Fruit fly (Drosophila melanogaster) whole organism, embryonic: ENCODE measurements around the gene CG14655.
A peak's percentile ranks its signal among the peaks of the same experiment; 100 is the strongest.

Experiments used
- Asciz ChIP-seq: fragments of 200-800 bp; sonication (Bioruptor generic); optimal IDR thresholded peaks from 2 replicates; lab custom pipeline; 2017; ENCODE audit warnings: missing biosample characterization, mild to moderate bottlenecking, missing genetic modification characterization, missing genetic modification reagents
- B-H2 ChIP-seq: fragments of 200-800 bp; sonication (Bioruptor generic); optimal IDR thresholded peaks from 2 replicates; lab custom pipeline; 2018; ENCODE audit warnings: missing biosample characterization, mild to moderate bottlenecking, missing genetic modification characterization
- Bgb ChIP-seq: fragments of 200-800 bp; sonication (Bioruptor generic); IDR thresholded peaks from 2 replicates; pipeline ENCODE4 v1.3.6; 2022; ENCODE audit warnings: missing biosample characterization, missing genetic modification characterization; ENCODE audit not compliant: partially characterized antibody
- CG10147 ChIP-seq: fragments of 200-800 bp; sonication (Bioruptor generic); optimal IDR thresholded peaks from 2 replicates; lab custom pipeline; 2019; ENCODE audit warnings: missing biosample characterization, mild to moderate bottlenecking, missing genetic modification characterization, moderate library complexity
- CG10543 ChIP-seq: fragments of 200-800 bp; sonication (Bioruptor generic); optimal IDR thresholded peaks from 3 replicates; lab custom pipeline; 2017; ENCODE audit warnings: missing biosample characterization, mild to moderate bottlenecking, missing genetic modification characterization, moderate library complexity
- CG12155 ChIP-seq: fragments of 200-800 bp; sonication (Bioruptor generic); optimal IDR thresholded peaks from 3 replicates; lab custom pipeline; 2016; ENCODE audit warnings: missing biosample characterization, missing genetic modification characterization
- CG12744 ChIP-seq: fragments of 200-800 bp; sonication (Bioruptor generic); optimal IDR thresholded peaks from 2 replicates; lab custom pipeline; 2016; ENCODE audit warnings: missing biosample characterization, missing genetic modification characterization
- CG18262 ChIP-seq: fragments of 200-800 bp; optimal IDR thresholded peaks from 3 replicates; lab custom pipeline; 2019; ENCODE audit warnings: missing biosample characterization, mild to moderate bottlenecking, missing genetic modification characterization, moderate library complexity
- CG2678 ChIP-seq: fragments of 200-800 bp; sonication (Bioruptor generic); optimal IDR thresholded peaks from 3 replicates; lab custom pipeline; 2019; ENCODE audit warnings: missing biosample characterization, mild to moderate bottlenecking, missing genetic modification characterization, moderate library complexity
- CG2889 ChIP-seq: fragments of 200-800 bp; sonication (Bioruptor generic); IDR thresholded peaks from 3 replicates; pipeline ENCODE4 v1.3.6; 2022; ENCODE audit warnings: missing biosample characterization, missing genetic modification characterization
- CG30403 ChIP-seq: fragments of 200-800 bp; sonication (Bioruptor generic); optimal IDR thresholded peaks from 3 replicates; lab custom pipeline; 2016; ENCODE audit warnings: missing biosample characterization, missing genetic modification characterization
- CG4730 ChIP-seq: fragments of 200-800 bp; sonication (Bioruptor generic); IDR thresholded peaks from 2 replicates; pipeline ENCODE4 v1.3.6; 2022; ENCODE audit warnings: missing biosample characterization, missing genetic modification characterization
- CG5245 ChIP-seq: fragments of 200-800 bp; sonication (Bioruptor generic); optimal IDR thresholded peaks from 3 replicates; lab custom pipeline; 2016; ENCODE audit warnings: missing biosample characterization, missing genetic modification characterization
- CG7357 ChIP-seq: fragments of 200-800 bp; sonication (Bioruptor generic); IDR thresholded peaks from 3 replicates; pipeline ENCODE4 v1.3.6; 2022; ENCODE audit warnings: missing biosample characterization, missing genetic modification characterization
- CG7839 ChIP-seq: fragments of 200-800 bp; sonication (Bioruptor generic); optimal IDR thresholded peaks from 3 replicates; lab custom pipeline; 2018; ENCODE audit warnings: missing biosample characterization, mild to moderate bottlenecking, missing genetic modification characterization, moderate library complexity
- Dp ChIP-seq: fragments of 200-800 bp; sonication (Bioruptor generic); optimal IDR thresholded peaks from 2 replicates; lab custom pipeline; 2018; ENCODE audit warnings: missing biosample characterization, mild to moderate bottlenecking, missing genetic modification characterization, moderate library complexity
- Fer1 ChIP-seq: fragments of 200-800 bp; sonication (Bioruptor generic); optimal IDR thresholded peaks from 2 replicates; lab custom pipeline; 2017; ENCODE audit warnings: missing biosample characterization, mild to moderate bottlenecking, missing genetic modification characterization
- Fer3 ChIP-seq: fragments of 200-800 bp; sonication (Bioruptor generic); optimal IDR thresholded peaks from 2 replicates; lab custom pipeline; 2018; ENCODE audit warnings: missing biosample characterization, mild to moderate bottlenecking, missing genetic modification characterization, moderate library complexity
- Hmx ChIP-seq: fragments of 200-800 bp; sonication (Bioruptor generic); optimal IDR thresholded peaks from 2 replicates; lab custom pipeline; 2016; ENCODE audit warnings: missing biosample characterization, missing genetic modification characterization
- MBD-R2 ChIP-seq: fragments of 200-800 bp; sonication (Bioruptor generic); IDR thresholded peaks from 2 replicates; pipeline ENCODE4 v1.3.6; 2022; ENCODE audit warnings: missing biosample characterization, missing genetic modification characterization
- MESR4 ChIP-seq: fragments of 200-800 bp; sonication (Bioruptor generic); optimal IDR thresholded peaks from 2 replicates; lab custom pipeline; 2018; ENCODE audit warnings: missing biosample characterization, mild to moderate bottlenecking, missing genetic modification characterization, moderate library complexity
- Mad ChIP-seq: fragments of 200-800 bp; sonication (Bioruptor generic); optimal IDR thresholded peaks from 2 replicates; lab custom pipeline; 2016; ENCODE audit warnings: missing biosample characterization, missing genetic modification characterization
- Nf-YA ChIP-seq: fragments of 200-800 bp; sonication (Bioruptor generic); IDR thresholded peaks from 2 replicates; pipeline ENCODE4 v1.3.6; 2022; ENCODE audit warnings: missing biosample characterization, missing genetic modification characterization
- PHDP ChIP-seq: fragments of 200-800 bp; sonication (Bioruptor generic); optimal IDR thresholded peaks from 3 replicates; lab custom pipeline; 2018; ENCODE audit warnings: missing biosample characterization, mild to moderate bottlenecking, missing genetic modification characterization, moderate library complexity
- Ptx1 ChIP-seq: fragments of 200-800 bp; sonication (Bioruptor generic); IDR thresholded peaks from 2 replicates; pipeline ENCODE4 v1.3.6; 2022; ENCODE audit warnings: missing biosample characterization, missing genetic modification characterization
- TFAM ChIP-seq: fragments of 200-800 bp; sonication (Bioruptor generic); optimal IDR thresholded peaks from 2 replicates; lab custom pipeline; 2017; ENCODE audit warnings: missing biosample characterization, missing genetic modification characterization, inconsistent platforms
- abd-A ChIP-seq: fragments of 200-800 bp; sonication (Bioruptor generic); optimal IDR thresholded peaks from 3 replicates; lab custom pipeline; 2019; ENCODE audit warnings: missing biosample characterization, mild to moderate bottlenecking, missing genetic modification characterization, moderate library complexity
- amos ChIP-seq: fragments of 200-800 bp; sonication (Bioruptor generic); IDR thresholded peaks from 2 replicates; pipeline ENCODE4 v1.3.6; 2022; ENCODE audit warnings: missing biosample characterization, missing genetic modification characterization; ENCODE audit not compliant: partially characterized antibody
- cas ChIP-seq: fragments of 200-800 bp; sonication (Bioruptor generic); IDR thresholded peaks from 2 replicates; pipeline ENCODE4 v1.3.6; 2022; ENCODE audit warnings: missing biosample characterization, missing genetic modification characterization
- chm ChIP-seq: fragments of 200-800 bp; sonication (Bioruptor generic); IDR thresholded peaks from 2 replicates; pipeline ENCODE4 v1.3.6; 2022; ENCODE audit warnings: missing biosample characterization, missing genetic modification characterization
- disco-r ChIP-seq: fragments of 200-800 bp; sonication (Bioruptor generic); optimal IDR thresholded peaks from 2 replicates; lab custom pipeline; 2016; ENCODE audit warnings: missing biosample characterization, missing genetic modification characterization
- dm ChIP-seq: fragments of 200-800 bp; sonication (Bioruptor generic); optimal IDR thresholded peaks from 3 replicates; lab custom pipeline; 2016; ENCODE audit warnings: missing biosample characterization, missing genetic modification characterization
- ems ChIP-seq: fragments of 200-800 bp; sonication (Bioruptor generic); optimal IDR thresholded peaks from 3 replicates; lab custom pipeline; 2016; ENCODE audit warnings: missing biosample characterization, missing genetic modification characterization
- fd64A ChIP-seq: fragments of 200-800 bp; sonication (Bioruptor generic); optimal IDR thresholded peaks from 3 replicates; lab custom pipeline; 2018; ENCODE audit warnings: missing biosample characterization, mild to moderate bottlenecking, missing genetic modification characterization
- fu2 ChIP-seq: fragments of 200-800 bp; sonication (Bioruptor generic); optimal IDR thresholded peaks from 2 replicates; lab custom pipeline; 2016; ENCODE audit warnings: missing biosample characterization, missing genetic modification characterization
- hbn ChIP-seq: fragments of 200-800 bp; sonication (Bioruptor generic); IDR thresholded peaks from 2 replicates; pipeline ENCODE4 v1.3.6; 2022; ENCODE audit warnings: missing biosample characterization, missing genetic modification characterization; ENCODE audit not compliant: partially characterized antibody
- hth ChIP-seq: fragments of >200 bp; optimal IDR thresholded peaks from 2 replicates; lab custom pipeline; 2017; ENCODE audit warnings: inconsistent platforms
- kay ChIP-seq: fragments of 200-800 bp; sonication (Bioruptor generic); optimal IDR thresholded peaks from 2 replicates; lab custom pipeline; 2016; ENCODE audit warnings: missing biosample characterization, missing genetic modification characterization
- lab ChIP-seq: fragments of 200-800 bp; sonication (Bioruptor generic); optimal IDR thresholded peaks from 3 replicates; lab custom pipeline; 2017; ENCODE audit warnings: missing biosample characterization, missing genetic modification characterization, mild to moderate bottlenecking, moderate library complexity, missing genetic modification reagents
- pfk ChIP-seq: fragments of 200-800 bp; sonication (Bioruptor generic); optimal IDR thresholded peaks from 2 replicates; lab custom pipeline; 2018; ENCODE audit warnings: missing biosample characterization, mild to moderate bottlenecking, missing genetic modification characterization, moderate library complexity
- prd ChIP-seq, 3 experiments: fragments of >200 bp in 2 of 3; fragments of 200-800 bp in 1 of 3; sonication (Bioruptor generic) in 1 of 3; optimal IDR thresholded peaks in 2 of 3; IDR thresholded peaks in 1 of 3; 2 replicates in 2 of 3; 3 replicates in 1 of 3; pipeline versions ENCODE4 v1.3.6 to Lab custom; 2017 to 2022; ENCODE audit warnings: missing biosample characterization in 1 of 3, missing genetic modification characterization in 1 of 3
- ranshi ChIP-seq: fragments of 200-800 bp; sonication (Bioruptor generic); IDR thresholded peaks from 2 replicates; pipeline ENCODE4 v1.3.6; 2022; ENCODE audit warnings: missing biosample characterization, missing genetic modification characterization
- rib ChIP-seq: fragments of 200-800 bp; sonication (Bioruptor generic); IDR thresholded peaks from 2 replicates; pipeline ENCODE4 v1.3.6; 2022; ENCODE audit warnings: missing biosample characterization, missing genetic modification characterization
- sd ChIP-seq: fragments of 200-800 bp; sonication (Bioruptor generic); optimal IDR thresholded peaks from 3 replicates; lab custom pipeline; 2018; ENCODE audit warnings: missing biosample characterization, mild to moderate bottlenecking, missing genetic modification characterization, moderate library complexity
- shn ChIP-seq: fragments of 200-800 bp; sonication (Bioruptor generic); optimal IDR thresholded peaks from 3 replicates; lab custom pipeline; 2016; ENCODE audit warnings: missing biosample characterization, missing genetic modification characterization
- stwl ChIP-seq: fragments of 200-800 bp; sonication (Bioruptor generic); optimal IDR thresholded peaks from 3 replicates; lab custom pipeline; 2018; ENCODE audit warnings: missing biosample characterization, mild to moderate bottlenecking, missing genetic modification characterization, moderate library complexity
- wdn ChIP-seq: fragments of 200-800 bp; sonication (Bioruptor generic); IDR thresholded peaks from 2 replicates; pipeline ENCODE4 v1.3.6; 2022; ENCODE audit warnings: missing biosample characterization, missing genetic modification characterization
- wek ChIP-seq: fragments of 200-800 bp; sonication (Bioruptor generic); optimal IDR thresholded peaks from 3 replicates; lab custom pipeline; 2018; ENCODE audit warnings: missing biosample characterization, mild to moderate bottlenecking, missing genetic modification characterization, moderate library complexity

Gene CG14655

dm6 chr3R:4804828-4805707 lies 25.0 kb upstream of the CG14655 start (continued):
- peak; percentile 4 for TF ChIP-seq stwl (tag; lab: Kevin White, UChicago)
- TF ChIP-seq dm (GFP tag; lab: Kevin White, UChicago), result peak; percentile 14
- no peak for TF ChIP-seq Hmx (GFP tag; lab: Kevin White, UChicago)
- TF ChIP-seq CG5245 (GFP tag; lab: Kevin White, UChicago), result peak; percentile 28
- TF ChIP-seq hth (lab: Kevin White, UChicago), result no peak
- no peak for TF ChIP-seq prd (optimal IDR thresholded peaks at IDR 0.05; lab: Kevin White, UChicago)
- peak; percentile 55 for TF ChIP-seq prd (GFP tag; IDR thresholded peaks at IDR 0.05; lab: Robert Waterston, UW)
- peak; percentile 44 for TF ChIP-seq Asciz (GFP tag; lab: Kevin White, UChicago)
- TF ChIP-seq pfk (GFP tag; lab: Kevin White, UChicago), result no peak
- TF ChIP-seq CG12155 (GFP tag; lab: Kevin White, UChicago), result peak; percentile 20
- no peak for TF ChIP-seq TFAM (GFP tag; lab: Kevin White, UChicago)
- peak; percentile 67 for TF ChIP-seq lab
- TF ChIP-seq Bgb, result no peak
- no peak for TF ChIP-seq amos (GFP tag; lab: Robert Waterston, UW)
- TF ChIP-seq cas (GFP tag; lab: Robert Waterston, UW), result no peak
- peak; percentile 45; the same call in 1 of the 2 replicates for TF ChIP-seq Nf-YA (GFP tag; lab: Robert Waterston, UW)
- TF ChIP-seq MESR4 (GFP tag; lab: Kevin White, UChicago), result no peak
- TF ChIP-seq Fer1 (GFP tag; lab: Kevin White, UChicago), result peak; percentile 68
- peak; percentile 26 for TF ChIP-seq CG30403
- TF ChIP-seq Dp (GFP tag; lab: Kevin White, UChicago), result no peak
- TF ChIP-seq chm (GFP tag; lab: Robert Waterston, UW), result peak; percentile 30; the same call in 1 of the 2 replicates
- peak; percentile 43 for TF ChIP-seq abd-A
- no peak for TF ChIP-seq hbn
- TF ChIP-seq PHDP (tag; lab: Kevin White, UChicago), result peak; percentile 78
- peak; percentile 20 for TF ChIP-seq fd64A (GFP tag; lab: Kevin White, UChicago)
- no peak for TF ChIP-seq wek (GFP tag; lab: Kevin White, UChicago)
- no peak for TF ChIP-seq B-H2 (GFP tag; lab: Kevin White, UChicago)
- no peak for TF ChIP-seq Mad (GFP tag; lab: Kevin White, UChicago)
- TF ChIP-seq CG7839 (tag; lab: Kevin White, UChicago), result peak; percentile 83
- peak; percentile 74 for TF ChIP-seq Ptx1 (GFP tag; lab: Robert Waterston, UW)
- TF ChIP-seq sd, result peak; percentile 2
- no peak for TF ChIP-seq MBD-R2 (GFP tag; lab: Robert Waterston, UW)
- 0 out of 3 replicates have a peak, but pooled peaks have one; percentile 6 for TF ChIP-seq CG2889 (GFP tag; lab: Robert Waterston, UW)
- no peak for TF ChIP-seq ems (GFP tag; lab: Kevin White, UChicago)
- TF ChIP-seq ranshi (GFP tag; lab: Robert Waterston, UW), result peak; percentile 29; the same call in 1 of the 2 replicates
- peak; percentile 45 for TF ChIP-seq CG10147
- TF ChIP-seq disco-r, result no peak
- TF ChIP-seq wdn (GFP tag; lab: Robert Waterston, UW), result no peak
- TF ChIP-seq kay, result no peak
- TF ChIP-seq CG12744 (GFP tag; lab: Kevin White, UChicago), result no peak
- no peak for TF ChIP-seq shn (GFP tag; lab: Kevin White, UChicago)
- no peak for TF ChIP-seq fu2 (GFP tag; lab: Kevin White, UChicago)
- no peak for TF ChIP-seq rib
- peak; percentile 53; the same call in 1 of the 3 replicates for TF ChIP-seq CG7357
- TF ChIP-seq CG10543, result peak; percentile 61
- peak; percentile 65 for TF ChIP-seq Fer3 (tag; lab: Kevin White, UChicago)
- TF ChIP-seq CG18262 (tag; lab: Kevin White, UChicago), result peak; percentile 86
- TF ChIP-seq CG4730 (GFP tag; lab: Robert Waterston, UW), result 0 out of 2 replicates have a peak, but pooled peaks have one; percentile 24
- TF ChIP-seq CG2678 (tag; lab: Kevin White, UChicago), result peak; percentile 83
